Fruit fly (Drosophila melanogaster) whole organism, embryonic: Measurements from ENCODE around the gene CG2104.
A peak's percentile ranks its signal among the peaks of the same experiment; 100 is the strongest.

Experiments
- CG14710 ChIP-seq: fragments of 200-800 bp; sonication (Bioruptor generic); optimal IDR thresholded peaks from 3 replicates; lab custom pipeline; 2019; ENCODE audit warnings: missing biosample characterization, mild to moderate bottlenecking, missing genetic modification characterization, moderate library complexity
- sr ChIP-seq: fragments of 200-800 bp; sonication (Bioruptor generic); IDR thresholded peaks from 3 replicates; pipeline ENCODE4 v1.3.6; 2022; ENCODE audit warnings: missing biosample characterization, missing genetic modification characterization

DNA sequence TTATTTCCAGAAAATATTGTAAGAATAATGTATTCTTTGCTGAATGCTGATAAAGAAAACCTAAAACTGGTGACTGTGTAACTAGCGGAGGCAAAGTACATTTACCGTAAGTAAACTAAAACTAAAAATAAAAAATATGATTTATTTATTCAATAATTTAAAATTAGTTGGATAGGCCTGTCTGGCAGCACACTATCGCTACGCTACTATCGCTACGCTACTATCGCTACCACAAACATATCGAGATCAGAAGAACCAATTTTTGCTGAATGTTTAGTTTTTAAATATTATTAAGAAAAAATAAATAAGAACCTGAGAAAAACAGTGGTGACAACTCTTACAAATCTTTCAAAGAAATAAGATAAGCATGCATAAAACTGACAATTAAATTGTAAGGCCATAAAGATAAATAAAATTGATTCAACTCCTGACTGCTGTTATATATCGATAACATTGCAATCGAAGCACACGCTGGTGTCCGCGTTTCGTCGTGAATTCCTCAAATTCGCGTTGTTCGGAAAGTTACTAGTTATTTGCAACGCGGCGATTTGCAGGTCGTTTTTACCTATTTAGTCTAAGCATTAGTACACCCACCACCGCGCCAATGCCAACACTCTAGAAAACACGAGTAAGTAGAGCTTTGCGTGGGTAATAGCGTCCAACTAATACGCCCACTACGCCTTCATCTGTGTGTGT lies 32.7 kb downstream of the CG2104 start, which contains the start of gene Wdr33:
- TF ChIP-seq CG14710 (tag; lab: Kevin White, UChicago) = peak; percentile 59
- 0 out of 3 replicates have a peak, but pooled peaks have one; percentile 25 for TF ChIP-seq sr
